Worm (Caenorhabditis elegans) whole organism, L4 larva: ENCODE results near the gene str-38.
A peak's percentile ranks its signal among the peaks of the same experiment; 100 is the strongest.

ENCODE experiments used
- F26F4.8 ChIP-seq: fragments of 200-800 bp; sonication (Bioruptor generic); conservative IDR thresholded peaks from 2 replicates; pipeline ENCODE4 v1.3.6; 2022; ENCODE audit warnings: missing genetic modification characterization, missing compliant biosample characterization
- F49E8.2 ChIP-seq: sonication (generic microtip); optimal IDR thresholded peaks from 2 replicates; lab custom pipeline; 2016; ENCODE audit warnings: missing compliant biosample characterization, mild to moderate bottlenecking, missing genetic modification characterization, borderline replicate concordance
- T26A8.4 ChIP-seq: fragments of 200-800 bp; sonication (Bioruptor generic); IDR thresholded peaks from 2 replicates; pipeline ENCODE4 v1.3.6; 2022; ENCODE audit warnings: missing genetic modification characterization, missing compliant biosample characterization
- Y48G9A.11 ChIP-seq: fragments of 200-800 bp; sonication (Bioruptor generic); IDR thresholded peaks from 2 replicates; pipeline ENCODE4 v1.3.6; 2022; ENCODE audit warnings: missing genetic modification reagents, missing genetic modification characterization, missing compliant biosample characterization
- Y75B8A.6 ChIP-seq: fragments of 200-800 bp; sonication (Bioruptor generic); IDR thresholded peaks from 2 replicates; pipeline ENCODE4 v1.3.6; 2022; ENCODE audit warnings: missing genetic modification reagents, missing genetic modification characterization, missing compliant biosample characterization
- ZK337.2 ChIP-seq: fragments of 200-800 bp; sonication (Bioruptor generic); IDR thresholded peaks from 2 replicates; pipeline ENCODE4 v1.3.6; 2022; ENCODE audit warnings: missing genetic modification reagents, missing genetic modification characterization, missing compliant biosample characterization
- aly-2 ChIP-seq: sonication (generic microtip); optimal IDR thresholded peaks from 2 replicates; lab custom pipeline; 2018; ENCODE audit warnings: missing biosample characterization, missing genetic modification characterization
- arid-1 ChIP-seq: fragments of 200-800 bp; sonication (Bioruptor generic); conservative IDR thresholded peaks from 2 replicates; pipeline ENCODE4 v1.3.6; 2022; ENCODE audit warnings: missing genetic modification reagents, missing genetic modification characterization, missing compliant biosample characterization
- ceh-20 ChIP-seq: fragments of 200-800 bp; sonication (Bioruptor generic); IDR thresholded peaks from 2 replicates; pipeline ENCODE4 v1.3.6; 2022; ENCODE audit warnings: missing genetic modification reagents, missing genetic modification characterization, missing compliant biosample characterization
- ceh-44 ChIP-seq: fragments of 200-800 bp; sonication (Bioruptor generic); IDR thresholded peaks from 2 replicates; pipeline ENCODE4 v1.3.6; 2022; ENCODE audit warnings: missing genetic modification reagents, missing genetic modification characterization, missing compliant biosample characterization
- ceh-82 ChIP-seq: sonication (generic microtip); optimal IDR thresholded peaks from 2 replicates; lab custom pipeline; 2017; ENCODE audit warnings: missing biosample characterization, missing genetic modification characterization
- ctbp-1 ChIP-seq: fragments of 200-800 bp; sonication (Bioruptor generic); IDR thresholded peaks from 2 replicates; pipeline ENCODE4 v1.3.6; 2022; ENCODE audit warnings: missing genetic modification reagents, missing genetic modification characterization, missing compliant biosample characterization
- daf-16 ChIP-seq, 3 experiments: sonication (generic microtip); optimal IDR thresholded peaks; 2 replicates each; lab custom pipeline; 2016 to 2017; ENCODE audit warnings: missing genetic modification characterization in 3 of 3, missing genetic modification reagents in 3 of 3, mild to moderate bottlenecking in 2 of 3, missing compliant biosample characterization in 2 of 3, missing biosample characterization in 1 of 3, moderate library complexity in 1 of 3
- dmd-6 ChIP-seq: fragments of 200-800 bp; sonication (Bioruptor generic); IDR thresholded peaks from 2 replicates; pipeline ENCODE4 v1.3.6; 2022; ENCODE audit warnings: missing genetic modification reagents, missing genetic modification characterization, missing compliant biosample characterization
- dmd-9 ChIP-seq: fragments of 200-800 bp; sonication (Bioruptor generic); IDR thresholded peaks from 2 replicates; pipeline ENCODE4 v1.3.6; 2022; ENCODE audit warnings: missing genetic modification reagents, missing genetic modification characterization, missing compliant biosample characterization
- egl-43 ChIP-seq: fragments of 200-800 bp; sonication (Bioruptor generic); IDR thresholded peaks from 2 replicates; pipeline ENCODE4 v1.3.6; 2022; ENCODE audit warnings: missing genetic modification reagents, missing genetic modification characterization, missing compliant biosample characterization
- fkh-10 ChIP-seq: fragments of 150-350 bp; optimal IDR thresholded peaks from 2 replicates; lab custom pipeline; 2014; ENCODE audit warnings: missing biosample characterization, missing genetic modification reagents, missing genetic modification characterization
- jun-1 ChIP-seq: fragments of 150-350 bp; optimal IDR thresholded peaks from 2 replicates; lab custom pipeline; 2014; ENCODE audit warnings: missing biosample characterization, missing genetic modification reagents, missing genetic modification characterization
- lim-7 ChIP-seq: fragments of 200-800 bp; sonication (Bioruptor generic); IDR thresholded peaks from 2 replicates; pipeline ENCODE4 v1.3.6; 2022; ENCODE audit warnings: missing genetic modification characterization, missing compliant biosample characterization
- lin-1 ChIP-seq: fragments of 200-800 bp; sonication (Bioruptor generic); IDR thresholded peaks from 2 replicates; pipeline ENCODE4 v1.3.6; 2022; ENCODE audit warnings: missing genetic modification reagents, missing genetic modification characterization, missing compliant biosample characterization
- lin-13 ChIP-seq: fragments of 150-350 bp; optimal IDR thresholded peaks from 2 replicates; lab custom pipeline; 2014; ENCODE audit warnings: missing biosample characterization, missing genetic modification reagents, missing genetic modification characterization
- lin-38 ChIP-seq: fragments of 200-800 bp; sonication (Bioruptor generic); IDR thresholded peaks from 2 replicates; pipeline ENCODE4 v1.3.6; 2022; ENCODE audit warnings: missing genetic modification reagents, missing genetic modification characterization, missing compliant biosample characterization
- madf-5 ChIP-seq, 2 experiments: fragments of 200-800 bp; sonication (Bioruptor generic); IDR thresholded peaks; 2 replicates each; pipeline ENCODE4 v1.3.6; 2022; ENCODE audit warnings: missing compliant biosample characterization in 2 of 2, missing genetic modification characterization in 2 of 2
- madf-9 ChIP-seq: fragments of 200-800 bp; sonication (Bioruptor generic); conservative IDR thresholded peaks from 2 replicates; pipeline ENCODE4 v1.3.6; 2022; ENCODE audit warnings: missing genetic modification reagents, missing genetic modification characterization, missing compliant biosample characterization
- mdl-1 ChIP-seq, 2 experiments: fragments of 150-350 bp in 1 of 2; sonication (generic microtip) in 1 of 2; optimal IDR thresholded peaks; 2 replicates each; lab custom pipeline; 2014 to 2017; ENCODE audit warnings: missing biosample characterization in 2 of 2, missing genetic modification characterization in 2 of 2
- mdt-29 ChIP-seq: fragments of 200-800 bp; sonication (Bioruptor generic); IDR thresholded peaks from 2 replicates; pipeline ENCODE4 v1.3.6; 2022; ENCODE audit warnings: missing genetic modification reagents, missing genetic modification characterization, missing compliant biosample characterization
- mxl-2 ChIP-seq: fragments of 200-800 bp; sonication (Bioruptor generic); conservative IDR thresholded peaks from 2 replicates; pipeline ENCODE4 v1.3.6; 2022; ENCODE audit warnings: missing genetic modification reagents, missing genetic modification characterization, missing compliant biosample characterization
- mxl-3 ChIP-seq: fragments of 200-800 bp; sonication (Bioruptor generic); optimal IDR thresholded peaks from 2 replicates; lab custom pipeline; 2018; ENCODE audit warnings: mild to moderate bottlenecking, missing genetic modification characterization, missing compliant biosample characterization
- nhr-28 ChIP-seq: fragments of 150-350 bp; optimal IDR thresholded peaks from 2 replicates; lab custom pipeline; 2014; ENCODE audit warnings: missing biosample characterization, missing genetic modification characterization
- nhr-41 ChIP-seq: fragments of 200-800 bp; sonication (Bioruptor generic); IDR thresholded peaks from 2 replicates; pipeline ENCODE4 v1.3.6; 2022; ENCODE audit warnings: missing genetic modification reagents, missing genetic modification characterization, missing compliant biosample characterization
- nhr-48 ChIP-seq: sonication (generic microtip); optimal IDR thresholded peaks from 2 replicates; lab custom pipeline; 2016; ENCODE audit warnings: mild to moderate bottlenecking, missing genetic modification characterization, missing compliant biosample characterization
- nhr-77 ChIP-seq: fragments of 150-350 bp; optimal IDR thresholded peaks from 2 replicates; lab custom pipeline; 2014; ENCODE audit warnings: missing biosample characterization, missing genetic modification characterization
- php-3 ChIP-seq: fragments of 200-800 bp; sonication (Bioruptor generic); IDR thresholded peaks from 2 replicates; pipeline ENCODE4 v1.3.6; 2022; ENCODE audit warnings: missing genetic modification reagents, missing genetic modification characterization, missing compliant biosample characterization
- pqm-1 ChIP-seq: sonication (generic microtip); optimal IDR thresholded peaks from 2 replicates; lab custom pipeline; 2017; ENCODE audit warnings: missing biosample characterization, missing genetic modification characterization
- saeg-2 ChIP-seq: fragments of 200-800 bp; sonication (Bioruptor generic); IDR thresholded peaks from 2 replicates; pipeline ENCODE4 v1.3.6; 2022; ENCODE audit warnings: missing genetic modification reagents, missing genetic modification characterization, missing compliant biosample characterization
- snpc-1.2 ChIP-seq: fragments of 200-800 bp; sonication (Bioruptor generic); IDR thresholded peaks from 2 replicates; pipeline ENCODE4 v1.3.6; 2022; ENCODE audit warnings: missing genetic modification reagents, missing genetic modification characterization, missing compliant biosample characterization
- unc-130 ChIP-seq: sonication (generic microtip); optimal IDR thresholded peaks from 2 replicates; lab custom pipeline; 2016; ENCODE audit warnings: missing genetic modification reagents, missing genetic modification characterization, missing compliant biosample characterization
- unc-62 ChIP-seq, 3 experiments: fragments of 150-350 bp in 1 of 3; sonication (generic microtip); optimal IDR thresholded peaks in 2 of 3; peaks in 1 of 3; 1 replicate in 1 of 3; 2 replicates in 2 of 3; lab custom pipeline; 2014 to 2017; ENCODE audit warnings: missing biosample characterization in 3 of 3, missing genetic modification characterization in 3 of 3, missing genetic modification reagents in 3 of 3, missing genotype in 1 of 3
- zfp-3 ChIP-seq: fragments of 200-800 bp; sonication (Bioruptor generic); conservative IDR thresholded peaks from 2 replicates; pipeline ENCODE4 v1.3.6; 2022; ENCODE audit warnings: missing genetic modification reagents, missing genetic modification characterization, missing compliant biosample characterization

str-38 gene

DNA sequence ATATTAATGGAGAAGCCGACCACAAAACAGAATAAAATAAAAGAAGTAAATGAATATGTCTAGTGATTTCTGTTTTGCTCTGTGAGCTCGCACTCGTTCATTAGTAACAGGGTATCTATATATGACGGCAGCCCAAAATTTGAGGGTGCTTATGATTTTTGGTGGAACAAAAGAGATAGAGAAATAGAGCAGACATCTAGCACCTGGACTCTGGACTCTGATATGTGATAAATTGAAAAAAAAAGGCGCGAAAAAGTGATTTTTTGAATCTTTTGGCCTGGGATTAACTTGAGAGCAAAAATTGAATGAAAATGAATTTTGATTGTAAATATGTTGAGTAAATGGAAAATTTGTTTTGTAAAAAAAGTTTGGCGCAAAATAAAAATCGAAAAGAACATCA, 44.5 kb upstream of the str-38 start, which contains the start of gene nhr-283:
Gene nhr-283, minus strand, starts transcription at position 101 of the 400 bp plus-strand sequence.
- peak in 1 of 2 experiments; percentile 55 for TF ChIP-seq unc-62 (GFP tag; optimal IDR thresholded peaks at IDR 0.05 in 1 of 2; lab: Kevin White, UChicago)
- TF ChIP-seq unc-62 (tag; optimal IDR thresholded peaks at IDR 0.05; lab: Kevin White, UChicago): no peak
- no peak for TF ChIP-seq aly-2 (tag; lab: Kevin White, UChicago)
- TF ChIP-seq arid-1 (GFP tag; lab: Robert Waterston, UW): no peak
- no peak for TF ChIP-seq lin-13 (GFP tag; lab: Kevin White, UChicago)

DNA sequence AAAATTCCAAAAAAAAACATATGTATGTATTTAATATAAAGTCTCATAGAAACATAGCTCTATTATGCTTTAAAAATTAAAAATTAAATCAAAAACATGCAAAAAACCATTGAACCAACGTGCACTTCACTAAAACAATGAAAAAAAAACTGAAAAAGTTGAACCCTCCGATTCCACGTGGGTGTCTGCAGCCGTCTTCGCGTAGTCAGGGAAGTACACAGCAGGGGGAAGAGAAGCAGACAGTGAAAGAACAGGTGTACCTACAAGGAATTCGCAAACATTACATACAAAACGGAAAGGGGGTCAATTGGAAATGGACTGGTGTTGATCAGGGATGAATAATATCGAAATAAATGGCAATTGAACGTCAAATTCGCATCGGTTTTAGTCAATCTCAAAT, 41.8 kb upstream of the str-38 start:
- peak; percentile 16 to 53 for TF ChIP-seq mdl-1 (tag; optimal IDR thresholded peaks at IDR 0.05; lab: Kevin White, UChicago)
- peak; percentile 21 for TF ChIP-seq nhr-28 (tag; lab: Kevin White, UChicago)
- TF ChIP-seq nhr-77 (tag; lab: Kevin White, UChicago): no peak
- no peak for TF ChIP-seq daf-16 (GFP tag; optimal IDR thresholded peaks at IDR 0.05; lab: Kevin White, UChicago)
- peak; percentile 55 for TF ChIP-seq daf-16 (tag; optimal IDR thresholded peaks at IDR 0.05; lab: Kevin White, UChicago)
- no peak for TF ChIP-seq ceh-82 (tag; lab: Kevin White, UChicago)
- peak; percentile 46; the same call in 1 of the 2 replicates for TF ChIP-seq dmd-6 (GFP tag; lab: Robert Waterston, UW)
- no peak for TF ChIP-seq ZK337.2
- TF ChIP-seq zfp-3 (GFP tag; lab: Robert Waterston, UW): no peak
- TF ChIP-seq nhr-48 (tag; lab: Kevin White, UChicago): no peak
- TF ChIP-seq mxl-3 (GFP tag; lab: Kevin White, UChicago): peak; percentile 80
- no peak for TF ChIP-seq T26A8.4 (GFP tag; lab: Robert Waterston, UW)

DNA sequence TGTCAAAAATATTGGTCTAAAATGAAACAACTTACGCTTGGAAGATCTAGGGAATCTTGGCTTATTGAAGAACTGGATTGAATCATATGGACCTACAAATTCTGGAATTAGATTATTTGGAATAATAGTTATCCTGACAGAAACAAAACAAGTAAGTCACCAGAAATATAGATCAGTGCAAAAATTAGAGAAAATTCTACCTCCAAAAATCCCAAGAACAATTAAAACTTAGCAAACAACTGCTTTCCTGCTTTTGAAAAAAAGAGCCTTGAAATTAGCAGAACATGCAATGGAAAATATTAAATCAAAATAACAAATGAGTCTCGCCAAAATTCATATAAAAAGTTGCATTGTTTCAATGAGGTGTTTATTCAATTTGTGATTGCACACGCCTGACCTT, 41.0 kb upstream of the str-38 start, which contains the start of gene nhr-60:
Gene nhr-60, minus strand, starts transcription at position 101 of the 400 bp plus-strand sequence.
- TF ChIP-seq nhr-28 (tag; lab: Kevin White, UChicago): no peak
- TF ChIP-seq fkh-10 (GFP tag; lab: Kevin White, UChicago): no peak
- no peak for TF ChIP-seq lin-1
- TF ChIP-seq mxl-3 (GFP tag; lab: Kevin White, UChicago): no peak
- TF ChIP-seq, all 104 proteins: peak for 0

DNA sequence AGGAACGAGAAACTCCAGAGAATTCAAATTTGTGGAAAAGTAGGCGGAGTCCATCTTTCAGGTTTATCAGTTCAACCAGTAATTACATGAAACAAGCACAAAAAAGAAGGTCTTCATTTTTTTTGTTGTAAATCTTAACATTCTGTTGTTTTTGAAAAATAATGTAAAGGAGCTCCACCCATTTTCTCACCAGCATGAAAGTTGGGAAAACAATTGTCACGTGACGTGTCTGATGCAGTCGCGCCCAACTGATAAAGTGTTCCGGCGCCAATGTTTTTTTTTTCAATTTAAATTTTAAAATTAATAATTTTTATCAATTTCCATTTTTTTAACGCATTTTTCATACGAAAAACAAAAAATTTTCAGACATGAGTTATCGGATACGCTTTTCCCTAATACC, 37.0 kb upstream of the str-38 start, which contains the start of gene F57A10.4:
Gene F57A10.4, plus strand, starts transcription at position 367 of the 400 bp plus-strand sequence.
- no peak for TF ChIP-seq mdl-1 (tag; optimal IDR thresholded peaks at IDR 0.05; lab: Kevin White, UChicago)
- TF ChIP-seq jun-1 (tag; lab: Kevin White, UChicago): no peak
- TF ChIP-seq mxl-2 (GFP tag; lab: Robert Waterston, UW): no peak
- peak; percentile 56 for TF ChIP-seq unc-130
- TF ChIP-seq mxl-3 (GFP tag; lab: Kevin White, UChicago): no peak
- no peak for TF ChIP-seq pqm-1

DNA sequence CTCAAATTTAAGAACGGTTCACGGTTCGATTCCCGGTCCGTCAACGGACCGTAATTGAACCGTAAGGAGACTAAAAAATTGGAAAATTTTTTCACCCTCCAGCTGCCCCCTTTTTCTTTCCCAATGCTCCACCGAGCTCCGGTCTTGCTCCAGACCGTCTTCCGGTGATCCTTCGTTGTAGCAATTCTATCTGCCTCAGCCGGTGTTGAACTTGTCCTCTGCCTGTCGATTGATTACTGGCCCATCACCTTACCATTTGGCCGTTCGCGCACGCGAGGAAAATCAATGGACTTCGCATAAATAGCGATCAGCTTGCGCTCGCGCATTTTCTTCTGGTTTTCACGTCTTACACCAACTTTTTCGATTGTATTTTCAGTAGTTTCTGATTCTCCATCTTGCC, 35.3 kb upstream of the str-38 start:
- TF ChIP-seq F49E8.2 (tag; lab: Kevin White, UChicago): peak; percentile 12
- peak; percentile 64; the same call in 1 of the 2 replicates for TF ChIP-seq T26A8.4 (GFP tag; lab: Robert Waterston, UW)
- TF ChIP-seq egl-43 (GFP tag; lab: Robert Waterston, UW): peak; percentile 92
- peak; percentile 86 for TF ChIP-seq snpc-1.2
- TF ChIP-seq ceh-44 (GFP tag; lab: Robert Waterston, UW): peak; percentile 68; the same call in 1 of the 2 replicates
- TF ChIP-seq ctbp-1 (GFP tag; lab: Robert Waterston, UW): peak; percentile 80
- TF ChIP-seq mdt-29 (GFP tag; lab: Robert Waterston, UW): peak; percentile 80
- 0 out of 2 replicates have a peak, but pooled peaks have one; percentile 53 for TF ChIP-seq dmd-9 (GFP tag; lab: Robert Waterston, UW)
- TF ChIP-seq ceh-20: peak; percentile 52; the same call in 1 of the 2 replicates
- TF ChIP-seq Y75B8A.6 (GFP tag; lab: Robert Waterston, UW): peak; percentile 78; the same call in 1 of the 2 replicates
- peak; percentile 95 for TF ChIP-seq F26F4.8
- TF ChIP-seq lim-7 (GFP tag; lab: Robert Waterston, UW): peak; percentile 95
- peak; percentile 82 for TF ChIP-seq lin-38 (GFP tag; lab: Robert Waterston, UW)
- peak; percentile 72 for TF ChIP-seq php-3 (GFP tag; lab: Robert Waterston, UW)
- TF ChIP-seq madf-9 (GFP tag; lab: Robert Waterston, UW): peak; percentile 45; the same call in 1 of the 2 replicates
- peak in 1 of 2 experiments; percentile 73; a peak in 1 of 4 replicates for TF ChIP-seq madf-5 (GFP tag; IDR thresholded peaks at IDR 0.05; lab: Robert Waterston, UW)
- TF ChIP-seq ZK337.2: 0 out of 2 replicates have a peak, but pooled peaks have one; percentile 13
- TF ChIP-seq nhr-41 (GFP tag; lab: Robert Waterston, UW): peak; percentile 85
- peak; percentile 68; the same call in 1 of the 2 replicates for TF ChIP-seq saeg-2 (GFP tag; lab: Robert Waterston, UW)
- peak; percentile 66; the same call in 1 of the 2 replicates for TF ChIP-seq lin-1
- TF ChIP-seq Y48G9A.11 (GFP tag; lab: Robert Waterston, UW): peak; percentile 75
